Worm (Caenorhabditis elegans) whole organism, L2 larva: Measurements from ENCODE around the gene ttr-6.

Source experiments
- C34F6.9 ChIP-seq: fragments of 150-350 bp; optimal IDR thresholded peaks from 2 replicates; lab custom pipeline; 2014; ENCODE audit warnings: missing biosample characterization, missing genetic modification characterization
- F13H6.1 ChIP-seq: sonication (generic microtip); optimal IDR thresholded peaks from 2 replicates; lab custom pipeline; 2016; ENCODE audit warnings: missing genetic modification characterization, missing compliant biosample characterization
- R02D3.7 ChIP-seq: fragments of 150-350 bp; optimal IDR thresholded peaks from 2 replicates; lab custom pipeline; 2014; ENCODE audit warnings: missing biosample characterization, missing genetic modification characterization
- Y55F3AM.14 ChIP-seq: fragments of 200-800 bp; sonication (Bioruptor generic); optimal IDR thresholded peaks from 2 replicates; lab custom pipeline; 2018; ENCODE audit warnings: mild to moderate bottlenecking, missing genetic modification characterization, missing compliant biosample characterization
- ZK546.5 ChIP-seq: sonication (generic microtip); optimal IDR thresholded peaks from 2 replicates; lab custom pipeline; 2017; ENCODE audit warnings: missing biosample characterization, missing genetic modification characterization
- aly-2 ChIP-seq: fragments of 150-350 bp; optimal IDR thresholded peaks from 2 replicates; lab custom pipeline; 2014; ENCODE audit warnings: missing biosample characterization, missing genetic modification characterization
- ama-1 ChIP-seq: fragments of 150-350 bp; optimal IDR thresholded peaks from 2 replicates; lab custom pipeline; 2018; ENCODE audit warnings: inconsistent platforms
- blmp-1 ChIP-seq: sonication (generic microtip); optimal IDR thresholded peaks from 2 replicates; lab custom pipeline; 2017; ENCODE audit warnings: missing genetic modification characterization, mild to moderate bottlenecking, missing compliant biosample characterization, antibody characterized with exemption, moderate library complexity; ENCODE audit not compliant: insufficient read depth
- ceh-16 ChIP-seq: fragments of 150-350 bp; optimal IDR thresholded peaks from 2 replicates; lab custom pipeline; 2014; ENCODE audit warnings: missing biosample characterization, missing genetic modification characterization
- dmd-4 ChIP-seq: sonication (generic microtip); optimal IDR thresholded peaks from 2 replicates; lab custom pipeline; 2017; ENCODE audit warnings: missing biosample characterization, missing genetic modification characterization
- gmeb-1 ChIP-seq: fragments of 150-350 bp; optimal IDR thresholded peaks from 2 replicates; lab custom pipeline; 2014; ENCODE audit warnings: missing biosample characterization, missing genetic modification characterization
- lin-11 ChIP-seq: fragments of 150-350 bp; sonication (generic microtip); optimal IDR thresholded peaks from 2 replicates; lab custom pipeline; 2014; ENCODE audit warnings: missing biosample characterization, missing genetic modification characterization, inconsistent platforms, mixed read lengths
- lin-13 ChIP-seq: fragments of 150-350 bp; optimal IDR thresholded peaks from 2 replicates; lab custom pipeline; 2014; ENCODE audit warnings: missing biosample characterization, missing genetic modification reagents, missing genetic modification characterization
- lin-39 ChIP-seq: fragments of 150-350 bp; optimal IDR thresholded peaks from 2 replicates; lab custom pipeline; 2014; ENCODE audit warnings: missing biosample characterization, missing genetic modification reagents, missing genetic modification characterization
- lsy-2 ChIP-seq, 2 experiments: fragments of 150-350 bp in 1 of 2; sonication (generic microtip) in 1 of 2; optimal IDR thresholded peaks; 2 replicates each; lab custom pipeline; 2014 to 2017; ENCODE audit warnings: missing biosample characterization in 2 of 2, missing genetic modification characterization in 2 of 2
- mab-5 ChIP-seq: fragments of 150-350 bp; optimal IDR thresholded peaks from 2 replicates; lab custom pipeline; 2014; ENCODE audit warnings: missing biosample characterization, missing genetic modification characterization
- mbf-1 ChIP-seq: sonication (generic microtip); optimal IDR thresholded peaks from 2 replicates; lab custom pipeline; 2017; ENCODE audit warnings: missing biosample characterization, missing genetic modification characterization
- mdl-1 ChIP-seq, 2 experiments: fragments of 150-350 bp in 1 of 2; sonication (generic microtip) in 1 of 2; optimal IDR thresholded peaks; 2 replicates each; lab custom pipeline; 2017; ENCODE audit warnings: missing biosample characterization in 2 of 2, missing genetic modification characterization in 2 of 2
- nhr-11 ChIP-seq: fragments of 150-350 bp; optimal IDR thresholded peaks from 2 replicates; lab custom pipeline; 2014; ENCODE audit warnings: missing biosample characterization, missing genetic modification characterization
- nhr-12 ChIP-seq: fragments of 150-350 bp; optimal IDR thresholded peaks from 2 replicates; lab custom pipeline; 2014; ENCODE audit warnings: missing biosample characterization, missing genetic modification characterization
- nhr-6 ChIP-seq: fragments of 150-350 bp; optimal IDR thresholded peaks from 2 replicates; lab custom pipeline; 2014; ENCODE audit warnings: missing biosample characterization, missing genetic modification characterization
- sem-4 ChIP-seq: fragments of 150-350 bp; optimal IDR thresholded peaks from 2 replicates; lab custom pipeline; 2014; ENCODE audit warnings: missing biosample characterization, missing genetic modification reagents, missing genetic modification characterization
- skn-1 ChIP-seq: sonication (generic microtip); optimal IDR thresholded peaks from 2 replicates; lab custom pipeline; 2017; ENCODE audit warnings: missing biosample characterization, missing genetic modification characterization
- sma-3 ChIP-seq: sonication (generic microtip); optimal IDR thresholded peaks from 2 replicates; lab custom pipeline; 2016; ENCODE audit warnings: missing genetic modification reagents, missing genetic modification characterization, missing compliant biosample characterization
- sma-9 ChIP-seq, 2 experiments: fragments of 150-350 bp in 1 of 2; sonication (generic microtip) in 1 of 2; optimal IDR thresholded peaks; 2 replicates each; lab custom pipeline; 2014 to 2016; ENCODE audit warnings: missing genetic modification characterization in 2 of 2, mild to moderate bottlenecking in 1 of 2, missing biosample characterization in 1 of 2, missing compliant biosample characterization in 1 of 2, missing genetic modification reagents in 1 of 2, moderate library complexity in 1 of 2
- snpc-4 ChIP-seq: fragments of 150-350 bp; optimal IDR thresholded peaks from 2 replicates; lab custom pipeline; 2014; ENCODE audit warnings: missing biosample characterization, missing genetic modification characterization
- unc-39 ChIP-seq: fragments of 150-350 bp; optimal IDR thresholded peaks from 2 replicates; lab custom pipeline; 2014; ENCODE audit warnings: missing biosample characterization, missing genetic modification characterization
- unc-55 ChIP-seq: fragments of 150-350 bp; sonication (generic microtip); optimal IDR thresholded peaks from 3 replicates; lab custom pipeline; 2014; ENCODE audit warnings: missing biosample characterization, missing genetic modification reagents, missing genetic modification characterization
- ztf-1 ChIP-seq: fragments of 200-800 bp; sonication (Bioruptor generic); conservative IDR thresholded peaks from 2 replicates; pipeline ENCODE4 v1.3.6; 2022; ENCODE audit warnings: missing genetic modification characterization, missing compliant biosample characterization
- ztf-11 ChIP-seq: sonication (generic microtip); optimal IDR thresholded peaks from 2 replicates; lab custom pipeline; 2017; ENCODE audit warnings: missing biosample characterization, missing genetic modification characterization
- ztf-4 ChIP-seq: fragments of 150-350 bp; optimal IDR thresholded peaks from 2 replicates; lab custom pipeline; 2014; ENCODE audit warnings: missing biosample characterization, missing genetic modification characterization

The ttr-6 gene

DNA sequence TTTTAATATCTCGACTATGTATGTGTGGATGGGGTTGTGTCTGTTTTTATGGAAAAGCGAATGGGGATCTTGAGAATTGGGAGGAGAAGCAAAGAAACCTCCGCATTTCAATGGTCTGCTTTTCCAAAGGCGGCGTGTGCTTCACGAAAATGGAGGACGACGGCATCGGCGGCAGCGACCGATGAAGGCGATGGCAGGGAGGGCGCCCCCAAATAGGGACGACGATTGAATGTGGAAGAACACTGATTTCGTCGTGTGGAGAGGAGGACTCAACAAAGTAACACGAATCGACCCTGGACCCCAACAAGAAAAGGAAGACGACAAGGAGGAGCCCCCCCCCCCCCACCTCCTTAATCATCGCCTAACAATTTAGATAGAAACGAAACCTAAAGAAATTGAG lies 23.9 kb downstream of the ttr-6 start:
- no peak for TF ChIP-seq ama-1
- TF ChIP-seq nhr-11 (tag; lab: Kevin White, UChicago), result no peak
- no peak for TF ChIP-seq nhr-12 (tag; lab: Kevin White, UChicago)
- TF ChIP-seq nhr-6 (tag; lab: Kevin White, UChicago), result no peak
- no peak for TF ChIP-seq lin-13 (GFP tag; lab: Kevin White, UChicago)
- TF ChIP-seq unc-39, result no peak
- TF ChIP-seq blmp-1 (tag; lab: Kevin White, UChicago), result no peak
- no peak for TF ChIP-seq mdl-1 (tag; optimal IDR thresholded peaks at IDR 0.05; lab: Kevin White, UChicago)
- TF ChIP-seq lin-11 (tag; lab: Kevin White, UChicago), result no peak
- TF ChIP-seq Y55F3AM.14, result no peak
- no peak for TF ChIP-seq sma-9 (GFP tag; optimal IDR thresholded peaks at IDR 0.05; lab: Kevin White, UChicago)
- no peak for TF ChIP-seq sma-9 (tag; optimal IDR thresholded peaks at IDR 0.05; lab: Kevin White, UChicago)
- no peak for TF ChIP-seq lin-39
- TF ChIP-seq ZK546.5 (tag; lab: Kevin White, UChicago), result no peak

- TF ChIP-seq ztf-4 (tag; lab: Kevin White, UChicago) (no peak), ztf-1 (no peak), lsy-2 (tag; optimal IDR thresholded peaks at IDR 0.05; lab: Kevin White, UChicago) (no peak), mab-5 (tag; lab: Kevin White, UChicago) (no peak), sma-9 (GFP tag; optimal IDR thresholded peaks at IDR 0.05; lab: Kevin White, UChicago) (no peak), sma-9 (tag; optimal IDR thresholded peaks at IDR 0.05; lab: Kevin White, UChicago) (no peak), blmp-1 (tag; lab: Kevin White, UChicago) (no peak), aly-2 (tag; lab: Kevin White, UChicago) (no peak), dmd-4 (tag; lab: Kevin White, UChicago) (no peak), skn-1 (no peak), unc-55 (GFP tag; lab: Kevin White, UChicago) (no peak), mbf-1 (tag; lab: Kevin White, UChicago) (no peak)
- TF ChIP-seq, all 48 proteins: peak for 0
Observed at ce11 chrX:6569624-6570023, 27.3 kb downstream of the ttr-6 start, which contains the start of gene dop-3. TSS of gene dop-3 (minus strand) at chrX:6569724.

- no peak for TF ChIP-seq mab-5 (tag; lab: Kevin White, UChicago)
- no peak for TF ChIP-seq F13H6.1 (tag; lab: Kevin White, UChicago)
- TF ChIP-seq mdl-1 (tag; optimal IDR thresholded peaks at IDR 0.05; lab: Kevin White, UChicago), result no peak
- no peak for TF ChIP-seq nhr-6 (tag; lab: Kevin White, UChicago)
- no peak for TF ChIP-seq snpc-4 (tag; lab: Kevin White, UChicago)
- TF ChIP-seq sma-3 (GFP tag; lab: Kevin White, UChicago), result no peak
- TF ChIP-seq sem-4 (tag; lab: Kevin White, UChicago), result no peak
- TF ChIP-seq dmd-4 (tag; lab: Kevin White, UChicago), result no peak
- TF ChIP-seq C34F6.9 (tag; lab: Kevin White, UChicago), result no peak
- TF ChIP-seq aly-2 (tag; lab: Kevin White, UChicago), result no peak
- no peak for TF ChIP-seq unc-39
- TF ChIP-seq ztf-11 (tag; lab: Kevin White, UChicago), result no peak
- TF ChIP-seq blmp-1 (tag; lab: Kevin White, UChicago), result no peak
Observed at ce11 chrX:6562378-6562856, 34.5 kb downstream of the ttr-6 start, which contains the start of gene aaim-1. TSS of gene aaim-1 (minus strand) at chrX:6562428.

DNA sequence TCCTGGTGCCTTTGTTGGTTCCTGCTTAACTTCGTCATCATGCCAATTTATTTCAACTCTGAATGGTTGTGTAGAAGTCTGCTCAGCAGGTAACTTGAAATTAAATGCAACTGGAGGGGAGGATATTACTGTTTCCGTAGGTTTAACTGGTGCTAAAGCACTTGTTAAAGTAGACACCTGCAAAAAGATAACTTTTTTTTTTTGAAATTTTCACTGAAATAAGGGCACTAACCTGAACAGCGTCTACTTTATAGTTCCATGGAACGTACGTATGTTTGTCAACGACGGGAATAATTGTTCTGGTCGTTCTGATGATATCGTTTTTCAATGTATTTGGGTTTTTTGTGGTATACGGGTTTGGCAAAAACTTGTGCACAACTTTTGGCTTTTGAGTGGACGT lies 36.4 kb downstream of the ttr-6 start:
- TF ChIP-seq sma-3 (GFP tag; lab: Kevin White, UChicago), result no peak
- no peak for TF ChIP-seq sma-9 (GFP tag; optimal IDR thresholded peaks at IDR 0.05; lab: Kevin White, UChicago)
- no peak for TF ChIP-seq sma-9 (tag; optimal IDR thresholded peaks at IDR 0.05; lab: Kevin White, UChicago)
- TF ChIP-seq ztf-4 (tag; lab: Kevin White, UChicago), result no peak

ce11 chrX:6553634-6554033 lies 43.3 kb downstream of the ttr-6 start:
- TF ChIP-seq ceh-16 (tag; lab: Kevin White, UChicago), result no peak
- TF ChIP-seq ztf-4 (tag; lab: Kevin White, UChicago), result no peak
- no peak for TF ChIP-seq skn-1
- TF ChIP-seq nhr-6 (tag; lab: Kevin White, UChicago), result no peak
- no peak for TF ChIP-seq lin-13 (GFP tag; lab: Kevin White, UChicago)
- no peak for TF ChIP-seq gmeb-1
- no peak for TF ChIP-seq R02D3.7 (tag; lab: Kevin White, UChicago)
- no peak for TF ChIP-seq lin-11 (tag; lab: Kevin White, UChicago)
